Worm (Caenorhabditis elegans) whole organism, L4/young adult: ENCODE measurements around the gene mdt-27.

ENCODE experiments used
- W03F9.2 ChIP-seq: fragments of 150-350 bp; optimal IDR thresholded peaks from 2 replicates; lab custom pipeline; 2014; ENCODE audit warnings: missing biosample characterization, missing genetic modification characterization
- dao-5 ChIP-seq: sonication (generic microtip); optimal IDR thresholded peaks from 2 replicates; lab custom pipeline; 2016; ENCODE audit warnings: missing genotype, missing genetic modification characterization, moderate library complexity, missing compliant biosample characterization
- him-1 ChIP-seq: sonication (generic microtip); optimal IDR thresholded peaks from 2 replicates; lab custom pipeline; 2016; ENCODE audit warnings: missing genotype, missing genetic modification reagents, missing genetic modification characterization, missing compliant biosample characterization

mdt-27 gene

DNA sequence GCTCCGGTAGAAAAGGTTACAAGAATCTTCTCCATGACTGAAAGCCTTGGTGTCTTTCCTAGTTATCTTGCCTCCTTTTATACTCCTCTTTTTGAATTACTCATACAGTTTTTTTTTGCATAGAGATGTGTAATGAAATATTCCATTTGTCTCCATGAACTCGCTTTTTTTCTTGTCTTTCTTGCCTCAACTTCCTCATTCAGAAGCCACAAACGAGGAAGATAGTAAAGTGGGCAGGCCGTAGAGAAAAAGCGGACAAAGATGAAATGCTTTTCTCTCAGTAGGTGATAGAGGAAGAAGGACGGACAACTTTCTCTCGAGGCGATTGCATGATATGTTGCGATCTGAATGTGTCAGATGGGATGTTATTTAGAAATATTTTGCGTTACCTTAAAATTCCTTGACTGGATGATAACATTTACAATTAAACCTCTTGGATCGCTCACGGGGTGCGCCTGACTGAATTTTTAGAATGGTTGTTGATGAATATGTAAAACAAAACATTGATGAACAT, 50.4 kb downstream of the mdt-27 start, which contains the start of gene col-145:
col-145 (minus strand) TSS at position 51 of the 514 bp plus-strand sequence.
- TF ChIP-seq dao-5 (no peak), W03F9.2 (tag; lab: Kevin White, UChicago) (no peak), him-1 (tag; lab: Kevin White, UChicago) (no peak)

DNA sequence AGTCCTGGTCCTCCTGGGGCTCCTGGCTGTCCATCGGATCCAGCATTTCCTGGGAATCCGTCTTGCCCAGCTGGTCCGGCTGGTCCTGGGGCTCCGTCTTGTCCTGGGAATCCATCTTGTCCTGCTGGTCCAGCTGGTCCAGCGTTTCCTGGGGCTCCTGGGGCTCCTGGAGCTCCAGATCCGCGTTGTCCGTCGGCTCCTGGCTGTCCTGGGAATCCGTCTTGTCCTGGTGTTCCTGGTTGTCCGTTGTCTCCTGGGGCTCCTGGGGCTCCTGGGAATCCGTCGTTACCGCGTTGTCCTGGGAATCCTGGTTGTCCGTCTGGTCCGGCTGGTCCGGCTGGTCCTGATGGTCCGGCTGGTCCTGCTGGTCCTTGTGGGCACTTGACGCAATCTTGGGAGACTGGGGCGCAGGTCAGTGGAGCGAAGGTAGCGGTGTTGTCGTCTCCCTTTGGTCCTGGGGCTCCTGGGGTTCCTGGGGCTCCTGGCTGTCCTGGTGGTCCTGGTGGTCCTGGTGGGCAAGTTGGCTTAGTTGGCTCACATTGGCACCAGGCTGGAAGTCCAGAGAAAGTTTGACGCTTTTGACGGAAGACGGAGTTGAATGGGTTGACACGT, 51.2 kb downstream of the mdt-27 start:
- TF ChIP-seq W03F9.2 (tag; lab: Kevin White, UChicago) (no peak), him-1 (tag; lab: Kevin White, UChicago) (no peak), dao-5 (no peak)

DNA sequence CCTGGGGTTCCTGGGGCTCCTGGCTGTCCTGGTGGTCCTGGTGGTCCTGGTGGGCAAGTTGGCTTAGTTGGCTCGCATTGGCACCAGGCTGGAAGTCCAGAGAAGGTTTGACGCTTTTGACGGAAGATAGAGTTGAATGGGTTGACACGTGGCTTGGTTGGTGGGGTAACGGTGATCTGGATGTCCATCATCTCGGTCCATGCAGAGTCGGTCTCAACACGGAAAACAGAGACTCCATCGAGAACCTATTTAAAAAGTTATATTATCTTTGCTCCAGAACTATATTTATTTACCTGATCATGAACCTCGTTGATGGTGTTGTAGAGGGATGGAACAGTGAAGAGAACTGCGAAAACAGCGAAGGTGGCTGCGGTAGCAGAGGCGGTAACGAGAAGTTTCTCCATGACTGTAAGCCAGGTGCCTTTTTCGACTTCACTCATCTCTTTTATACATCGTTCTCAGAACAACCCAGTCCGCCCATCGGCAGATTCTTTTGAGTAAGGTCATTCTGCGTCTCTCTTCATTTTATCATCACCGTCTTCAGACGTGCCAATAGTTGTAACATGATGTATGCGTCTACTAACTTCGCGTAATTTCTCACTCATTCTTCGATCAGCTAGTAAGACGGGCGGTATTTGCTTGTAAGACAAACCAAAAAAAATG, 53.1 kb downstream of the mdt-27 start, which contains the start of gene col-144:
col-144 (minus strand) TSS at position 419 of the 663 bp plus-strand sequence.
- TF ChIP-seq dao-5 (no peak), him-1 (tag; lab: Kevin White, UChicago) (no peak), W03F9.2 (tag; lab: Kevin White, UChicago) (no peak)
